Worm (Caenorhabditis elegans) whole organism, L1 larva: ENCODE results near the gene ceh-19.
A peak's percentile ranks its signal among the peaks of the same experiment; 100 is the strongest.

Experiments used
- C16A3.4 ChIP-seq: fragments of 150-350 bp; optimal IDR thresholded peaks from 2 replicates; lab custom pipeline; 2014; ENCODE audit warnings: missing biosample characterization, missing genetic modification characterization
- C34B4.2 ChIP-seq: sonication (generic microtip); optimal IDR thresholded peaks from 2 replicates; lab custom pipeline; 2017; ENCODE audit warnings: mild to moderate bottlenecking, missing genetic modification characterization, missing compliant biosample characterization
- F16B12.6 ChIP-seq: fragments of 150-350 bp; optimal IDR thresholded peaks from 2 replicates; lab custom pipeline; 2014; ENCODE audit warnings: missing biosample characterization, missing genetic modification characterization
- ama-1 ChIP-seq: fragments of 150-350 bp; optimal IDR thresholded peaks from 2 replicates; lab custom pipeline; 2014
- blmp-1 ChIP-seq: fragments of 150-350 bp; optimal IDR thresholded peaks from 2 replicates; lab custom pipeline; 2014; ENCODE audit warnings: missing biosample characterization, missing genetic modification characterization
- ceh-8 ChIP-seq: fragments of 200-800 bp; sonication (Bioruptor generic); optimal IDR thresholded peaks from 2 replicates; lab custom pipeline; 2018; ENCODE audit warnings: mild to moderate bottlenecking, missing genetic modification characterization, moderate library complexity, missing compliant biosample characterization
- ceh-82 ChIP-seq, 3 experiments: fragments of 150-350 bp in 1 of 3; sonication (generic microtip) in 2 of 3; optimal IDR thresholded peaks; 2 replicates each; lab custom pipeline; 2014 to 2017; ENCODE audit warnings: missing biosample characterization in 3 of 3, missing genetic modification characterization in 3 of 3
- ceh-88 ChIP-seq: fragments of 200-800 bp; sonication (Bioruptor generic); IDR thresholded peaks from 2 replicates; pipeline ENCODE4 v1.3.6; 2022; ENCODE audit warnings: missing genetic modification characterization, missing compliant biosample characterization
- dpl-1 ChIP-seq, 3 experiments: fragments of 150-350 bp in 2 of 3; sonication (generic microtip) in 1 of 3; optimal IDR thresholded peaks; 2 replicates each; lab custom pipeline; 2014 to 2017; ENCODE audit warnings: missing biosample characterization in 3 of 3, missing genetic modification characterization in 3 of 3, missing genetic modification reagents in 3 of 3
- dsc-1 ChIP-seq: sonication (generic microtip); optimal IDR thresholded peaks from 2 replicates; lab custom pipeline; 2016; ENCODE audit warnings: mild to moderate bottlenecking, missing genetic modification characterization, missing compliant biosample characterization
- efl-1 ChIP-seq, 4 experiments: fragments of 150-350 bp; optimal IDR thresholded peaks in 3 of 4; peaks in 1 of 4; 1 replicate in 1 of 4; 2 replicates in 3 of 4; lab custom pipeline; 2014; ENCODE audit warnings: missing biosample characterization in 2 of 4, missing genetic modification characterization in 2 of 4, missing genetic modification reagents in 2 of 4
- ets-5 ChIP-seq: fragments of 200-800 bp; sonication (Bioruptor generic); IDR thresholded peaks from 2 replicates; pipeline ENCODE4 v1.3.6; 2022; ENCODE audit warnings: missing genetic modification characterization, missing compliant biosample characterization
- fkh-8 ChIP-seq: sonication (generic microtip); optimal IDR thresholded peaks from 2 replicates; lab custom pipeline; 2016; ENCODE audit warnings: mild to moderate bottlenecking, missing genetic modification characterization, missing compliant biosample characterization
- irx-1 ChIP-seq: sonication (generic microtip); optimal IDR thresholded peaks from 2 replicates; lab custom pipeline; 2016; ENCODE audit warnings: missing genetic modification characterization, missing compliant biosample characterization
- isw-1 ChIP-seq: fragments of 200-800 bp; sonication (Bioruptor generic); IDR thresholded peaks from 2 replicates; pipeline ENCODE4 v1.3.6; 2022; ENCODE audit warnings: missing genetic modification characterization, missing compliant biosample characterization
- jun-1 ChIP-seq: fragments of 150-350 bp; optimal IDR thresholded peaks from 2 replicates; lab custom pipeline; 2014; ENCODE audit warnings: missing biosample characterization, missing genetic modification reagents, missing genetic modification characterization
- lin-13 ChIP-seq: fragments of 150-350 bp; optimal IDR thresholded peaks from 2 replicates; lab custom pipeline; 2014; ENCODE audit warnings: missing biosample characterization, missing genetic modification reagents, missing genetic modification characterization
- lin-14 ChIP-seq: fragments of 200-800 bp; sonication (Bioruptor generic); optimal IDR thresholded peaks from 2 replicates; lab custom pipeline; 2018; ENCODE audit warnings: mild to moderate bottlenecking, missing genetic modification characterization, moderate library complexity, missing compliant biosample characterization
- lin-15B ChIP-seq: fragments of 150-350 bp; sonication (generic microtip); optimal IDR thresholded peaks from 3 replicates; lab custom pipeline; 2014; ENCODE audit warnings: missing biosample characterization, missing genetic modification characterization
- lin-35 ChIP-seq, 2 experiments: fragments of 150-350 bp; optimal IDR thresholded peaks; 2 replicates each; lab custom pipeline; 2014; ENCODE audit warnings: missing biosample characterization in 2 of 2, missing genetic modification characterization in 2 of 2, missing genetic modification reagents in 2 of 2
- lin-39 ChIP-seq: fragments of 150-350 bp; optimal IDR thresholded peaks from 2 replicates; lab custom pipeline; 2014; ENCODE audit warnings: missing biosample characterization, missing genetic modification reagents, missing genetic modification characterization
- lsy-2 ChIP-seq, 2 experiments: fragments of 150-350 bp; optimal IDR thresholded peaks; 2 replicates each; lab custom pipeline; 2014; ENCODE audit warnings: missing biosample characterization in 2 of 2, missing genetic modification characterization in 2 of 2
- mab-9 ChIP-seq: fragments of 200-800 bp; sonication (Bioruptor generic); IDR thresholded peaks from 2 replicates; pipeline ENCODE4 v1.3.6; 2022; ENCODE audit warnings: missing genetic modification reagents, missing genetic modification characterization, missing compliant biosample characterization
- mdl-1 ChIP-seq, 2 experiments: fragments of 150-350 bp; optimal IDR thresholded peaks; 2 replicates each; lab custom pipeline; 2014 to 2017; ENCODE audit warnings: missing biosample characterization in 2 of 2, missing genetic modification characterization in 2 of 2, inconsistent platforms in 1 of 2
- mef-2 ChIP-seq: fragments of 150-350 bp; optimal IDR thresholded peaks from 2 replicates; lab custom pipeline; 2014; ENCODE audit warnings: missing biosample characterization, missing genetic modification characterization
- nhr-19 ChIP-seq: fragments of 200-800 bp; sonication (Bioruptor generic); conservative IDR thresholded peaks from 2 replicates; pipeline ENCODE4 v1.3.6; 2022; ENCODE audit warnings: missing genetic modification characterization, missing compliant biosample characterization
- nhr-20 ChIP-seq: sonication (generic microtip); optimal IDR thresholded peaks from 2 replicates; lab custom pipeline; 2016; ENCODE audit warnings: mild to moderate bottlenecking, missing genetic modification characterization, missing compliant biosample characterization
- nhr-47 ChIP-seq: sonication (generic microtip); optimal IDR thresholded peaks from 2 replicates; lab custom pipeline; 2016; ENCODE audit warnings: mild to moderate bottlenecking, missing genetic modification characterization, moderate library complexity, missing compliant biosample characterization
- nhr-71 ChIP-seq: sonication (generic microtip); optimal IDR thresholded peaks from 2 replicates; lab custom pipeline; 2016; ENCODE audit warnings: mild to moderate bottlenecking, missing genetic modification characterization, moderate library complexity, missing compliant biosample characterization
- nhr-77 ChIP-seq: fragments of 150-350 bp; optimal IDR thresholded peaks from 2 replicates; lab custom pipeline; 2014; ENCODE audit warnings: missing biosample characterization, missing genetic modification characterization
- nhr-84 ChIP-seq: sonication (generic microtip); optimal IDR thresholded peaks from 2 replicates; lab custom pipeline; 2017; ENCODE audit warnings: missing biosample characterization, missing genetic modification characterization
- nhr-85 ChIP-seq: sonication (generic microtip); peaks from one replicate; lab custom pipeline; 2016; ENCODE audit warnings: missing genetic modification characterization, inconsistent platforms, missing compliant biosample characterization
- nhr-90 ChIP-seq: sonication (generic microtip); optimal IDR thresholded peaks from 2 replicates; lab custom pipeline; 2016; ENCODE audit warnings: mild to moderate bottlenecking, missing genetic modification characterization, missing compliant biosample characterization; ENCODE audit not compliant: poor library complexity
- pax-3 ChIP-seq: fragments of 200-800 bp; sonication (Bioruptor generic); optimal IDR thresholded peaks from 2 replicates; lab custom pipeline; 2018; ENCODE audit warnings: mild to moderate bottlenecking, missing genetic modification characterization, moderate library complexity, missing compliant biosample characterization
- rnt-1 ChIP-seq: sonication (generic microtip); optimal IDR thresholded peaks from 2 replicates; lab custom pipeline; 2016; ENCODE audit warnings: mild to moderate bottlenecking, missing genetic modification characterization, moderate library complexity, missing compliant biosample characterization
- skn-1 ChIP-seq: fragments of 150-350 bp; optimal IDR thresholded peaks from 2 replicates; lab custom pipeline; 2014; ENCODE audit warnings: missing biosample characterization, missing genetic modification characterization
- swsn-7 ChIP-seq: sonication (generic microtip); optimal IDR thresholded peaks from 2 replicates; lab custom pipeline; 2016; ENCODE audit warnings: missing genetic modification characterization, missing compliant biosample characterization
- tbx-2 ChIP-seq: sonication (generic microtip); optimal IDR thresholded peaks from 2 replicates; lab custom pipeline; 2016; ENCODE audit warnings: missing genetic modification characterization, missing compliant biosample characterization
- unc-130 ChIP-seq: fragments of 150-350 bp; optimal IDR thresholded peaks from 2 replicates; lab custom pipeline; 2017; ENCODE audit warnings: missing biosample characterization, missing genetic modification characterization, inconsistent platforms
- unc-86 ChIP-seq: sonication (generic microtip); optimal IDR thresholded peaks from 2 replicates; lab custom pipeline; 2016; ENCODE audit warnings: missing genetic modification characterization, missing compliant biosample characterization
- unc-98 ChIP-seq: fragments of 200-800 bp; sonication (Bioruptor generic); IDR thresholded peaks from 2 replicates; pipeline ENCODE4 v1.3.6; 2022; ENCODE audit warnings: missing genetic modification characterization, missing compliant biosample characterization
- vab-15 ChIP-seq: sonication (generic microtip); optimal IDR thresholded peaks from 2 replicates; lab custom pipeline; 2017; ENCODE audit warnings: missing genotype, mild to moderate bottlenecking, missing genetic modification characterization, missing compliant biosample characterization
- xbp-1 ChIP-seq: sonication (generic microtip); optimal IDR thresholded peaks from 2 replicates; lab custom pipeline; 2016; ENCODE audit warnings: missing genetic modification characterization, missing compliant biosample characterization
- ztf-11 ChIP-seq, 2 experiments: sonication (generic microtip); optimal IDR thresholded peaks; 2 replicates each; lab custom pipeline; 2016 to 2017; ENCODE audit warnings: missing genetic modification characterization in 2 of 2, missing biosample characterization in 1 of 2, missing compliant biosample characterization in 1 of 2

The ceh-19 gene

ce11 chrIV:7954006-7954405 lies 1.7 kb downstream of the ceh-19 start:
- TF ChIP-seq ceh-8 (GFP tag; lab: Kevin White, UChicago) (no peak), lin-13 (GFP tag; lab: Kevin White, UChicago) (no peak), ama-1 (lab: Kevin White, UChicago) (no peak), unc-130 (tag; lab: Kevin White, UChicago) (no peak), fkh-8 (tag; lab: Kevin White, UChicago) (no peak), lin-39 (tag; lab: Kevin White, UChicago) (no peak), ets-5 (GFP tag; lab: Robert Waterston, UW) (no peak), lsy-2 (tag; optimal IDR thresholded peaks at IDR 0.05; lab: Kevin White, UChicago) (no peak), mef-2 (tag; lab: Kevin White, UChicago) (no peak), nhr-84 (tag; lab: Kevin White, UChicago) (no peak), blmp-1 (tag; lab: Kevin White, UChicago) (no peak), mab-9 (GFP tag; lab: Robert Waterston, UW) (no peak), dsc-1 (tag; lab: Kevin White, UChicago) (no peak), nhr-71 (tag; lab: Kevin White, UChicago) (no peak), ztf-11 (tag; optimal IDR thresholded peaks at IDR 0.05; lab: Kevin White, UChicago) (no peak), C34B4.2 (tag; lab: Kevin White, UChicago) (no peak)

DNA sequence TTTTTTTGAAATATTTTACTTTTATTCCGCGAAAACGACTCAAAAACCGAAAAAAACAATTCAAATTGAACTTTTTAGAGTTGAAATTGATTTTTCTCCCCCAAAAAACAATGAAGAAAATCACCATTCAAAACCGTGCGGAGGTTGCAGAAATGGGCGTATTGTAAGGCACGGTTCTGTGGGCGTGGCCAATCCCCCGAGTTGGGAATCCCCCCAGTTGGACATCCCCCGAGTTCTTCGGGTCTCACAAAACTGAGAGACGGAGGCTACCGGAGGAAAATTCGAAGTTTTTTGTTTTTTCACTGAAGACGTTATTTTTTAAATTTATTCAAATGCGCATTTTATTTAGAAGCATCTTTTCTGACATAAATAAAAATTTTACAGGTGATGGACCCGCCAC lies 7.5 kb downstream of the ceh-19 start, which contains the start of gene mcm-3AP:
TSS of gene mcm-3AP (plus strand) at position 383 of the 400 bp plus-strand sequence.
- TF ChIP-seq ceh-88 (GFP tag; lab: Robert Waterston, UW) (peak; percentile 41; the same call in 1 of the 2 replicates), rnt-1 (peak; percentile 35), efl-1 (optimal IDR thresholded peaks at IDR 0.05; lab: Kevin White, UChicago) (peak; percentile 28 to 35), efl-1 (GFP tag; optimal IDR thresholded peaks at IDR 0.05 in 1 of 2; lab: Kevin White, UChicago) (peak; percentile 16 to 88), isw-1 (GFP tag; lab: Robert Waterston, UW) (peak; percentile 72), lin-35 (GFP tag; optimal IDR thresholded peaks at IDR 0.05; lab: Kevin White, UChicago) (peak in 1 of 2 experiments; percentile 37), lsy-2 (tag; optimal IDR thresholded peaks at IDR 0.05; lab: Kevin White, UChicago) (peak; percentile 31 to 83), nhr-85 (peak; percentile 44), F16B12.6 (peak; percentile 36), dsc-1 (tag; lab: Kevin White, UChicago) (peak; percentile 0), nhr-19 (GFP tag; lab: Robert Waterston, UW) (peak; percentile 72), dpl-1 (GFP tag; optimal IDR thresholded peaks at IDR 0.05; lab: Kevin White, UChicago) (peak in 1 of 3 experiments; percentile 30), nhr-47 (tag; lab: Kevin White, UChicago) (peak; percentile 45), nhr-71 (tag; lab: Kevin White, UChicago) (peak; percentile 50)

ce11 chrIV:7946899-7947499 lies 8.8 kb downstream of the ceh-19 start, which contains the start of gene F20D12.12:
Gene F20D12.12, plus strand, starts transcription at chrIV:7947440.
- TF ChIP-seq rnt-1: peak; percentile 81
- peak; percentile 43 to 65 (median 64) for TF ChIP-seq dpl-1 (GFP tag; optimal IDR thresholded peaks at IDR 0.05; lab: Kevin White, UChicago)
- peak; percentile 68 for TF ChIP-seq nhr-85
- peak; percentile 73 for TF ChIP-seq mab-9 (GFP tag; lab: Robert Waterston, UW)
- peak; percentile 64 for TF ChIP-seq swsn-7 (tag; lab: Kevin White, UChicago)
- TF ChIP-seq ceh-82 (tag; optimal IDR thresholded peaks at IDR 0.05; lab: Kevin White, UChicago): peak; percentile 17 to 77 (median 32)
- peak; percentile 91 for TF ChIP-seq isw-1 (GFP tag; lab: Robert Waterston, UW)
- peak; percentile 49 for TF ChIP-seq unc-86 (tag; lab: Kevin White, UChicago)
- TF ChIP-seq pax-3: peak; percentile 54
- TF ChIP-seq nhr-90: peak; percentile 39
- peak in 1 of 2 experiments; percentile 45 for TF ChIP-seq mdl-1 (tag; optimal IDR thresholded peaks at IDR 0.05; lab: Kevin White, UChicago)
- peak; percentile 69; the same call in 1 of the 2 replicates for TF ChIP-seq unc-98 (GFP tag; lab: Robert Waterston, UW)
- TF ChIP-seq tbx-2 (tag; lab: Kevin White, UChicago): peak; percentile 69
- TF ChIP-seq lin-15B: peak; percentile 46
- TF ChIP-seq ceh-8 (GFP tag; lab: Kevin White, UChicago): peak; percentile 28
- TF ChIP-seq blmp-1 (tag; lab: Kevin White, UChicago): peak; percentile 52
- peak; percentile 88 for TF ChIP-seq F16B12.6
- peak; percentile 75 for TF ChIP-seq nhr-20
- peak; percentile 57 for TF ChIP-seq unc-130 (tag; lab: Kevin White, UChicago)
- TF ChIP-seq jun-1 (tag; lab: Kevin White, UChicago): peak; percentile 39
- TF ChIP-seq C16A3.4 (tag; lab: Kevin White, UChicago): peak; percentile 69
- peak in 1 of 2 experiments; percentile 48 for TF ChIP-seq ztf-11 (tag; optimal IDR thresholded peaks at IDR 0.05; lab: Kevin White, UChicago)
- peak; percentile 19 for TF ChIP-seq irx-1
- TF ChIP-seq nhr-77 (tag; lab: Kevin White, UChicago): peak; percentile 39
- TF ChIP-seq skn-1: peak; percentile 45
- peak; percentile 53 for TF ChIP-seq xbp-1 (tag; lab: Kevin White, UChicago)
- peak; percentile 69 to 78 for TF ChIP-seq efl-1 (optimal IDR thresholded peaks at IDR 0.05; lab: Kevin White, UChicago)
- TF ChIP-seq efl-1 (GFP tag; optimal IDR thresholded peaks at IDR 0.05 in 1 of 2; lab: Kevin White, UChicago): peak; percentile 62 to 96
- TF ChIP-seq nhr-47 (tag; lab: Kevin White, UChicago): peak; percentile 73
- TF ChIP-seq vab-15 (tag; lab: Kevin White, UChicago): peak; percentile 32
- TF ChIP-seq lin-14 (GFP tag; lab: Kevin White, UChicago): peak; percentile 76
- TF ChIP-seq ceh-88 (GFP tag; lab: Robert Waterston, UW): peak; percentile 87
